Fruit fly (Drosophila melanogaster) whole organism, adult: ENCODE results near the gene CG9231.

Source experiments
- CG1620 ChIP-seq: fragments of 200-800 bp; sonication (Bioruptor generic); optimal IDR thresholded peaks from 2 replicates; lab custom pipeline; 2016; ENCODE audit warnings: missing biosample characterization, missing genetic modification characterization
- CG33017 ChIP-seq: fragments of 200-800 bp; sonication (Bioruptor generic); optimal IDR thresholded peaks from 2 replicates; lab custom pipeline; 2018; ENCODE audit warnings: missing biosample characterization, mild to moderate bottlenecking, missing genetic modification characterization, moderate library complexity
- CG5204 ChIP-seq: fragments of 200-800 bp; sonication (Bioruptor generic); optimal IDR thresholded peaks from 2 replicates; lab custom pipeline; 2016; ENCODE audit warnings: missing biosample characterization, missing genetic modification characterization
- Hr96 ChIP-seq: fragments of 200-800 bp; sonication (Bioruptor generic); optimal IDR thresholded peaks from 2 replicates; lab custom pipeline; 2016; ENCODE audit warnings: missing biosample characterization, missing genetic modification characterization
- cic ChIP-seq: fragments of 200-800 bp; sonication (Bioruptor generic); optimal IDR thresholded peaks from 2 replicates; lab custom pipeline; 2017; ENCODE audit warnings: missing biosample characterization, mild to moderate bottlenecking, missing genetic modification characterization, moderate library complexity
- cnc ChIP-seq, 2 experiments: fragments of >200 bp; optimal IDR thresholded peaks; 2 replicates each; lab custom pipeline; 2017
- kay ChIP-seq: fragments of 200-800 bp; sonication (Bioruptor generic); peaks from one replicate; lab custom pipeline; 2016; ENCODE audit warnings: missing biosample characterization, missing genetic modification characterization, borderline replicate concordance
- ovo ChIP-seq: fragments of 200-800 bp; sonication (Bioruptor generic); optimal IDR thresholded peaks from 2 replicates; lab custom pipeline; 2016; ENCODE audit warnings: missing biosample characterization, missing genetic modification characterization
- toe ChIP-seq: fragments of 200-800 bp; sonication (Bioruptor generic); optimal IDR thresholded peaks from 2 replicates; lab custom pipeline; 2016; ENCODE audit warnings: missing biosample characterization, missing genetic modification characterization

dm6 chr3L:19634788-19635448, 49.1 kb upstream of the CG9231 start:
- TF ChIP-seq CG33017 (tag; lab: Kevin White, UChicago) (peak; percentile 71), kay (peak; percentile 69), toe (no peak), CG5204 (GFP tag; lab: Kevin White, UChicago) (peak; percentile 13), cnc (optimal IDR thresholded peaks at IDR 0.05; lab: Kevin White, UChicago) (no peak), ovo (GFP tag; lab: Kevin White, UChicago) (no peak), Hr96 (GFP tag; lab: Kevin White, UChicago) (peak; percentile 36), CG1620 (no peak), cic (GFP tag; lab: Kevin White, UChicago) (no peak)
